Worm (Caenorhabditis elegans): ENCODE measurements around the gene R07C3.13.

- TF ChIP-seq nhr-20 (tag; optimal IDR thresholded peaks at IDR 0.05): no peak
- no peak for TF ChIP-seq ceh-8 (GFP tag; optimal IDR thresholded peaks at IDR 0.05)
These were observed at the start of gene R07C3.13 for ce11 chrII:927331-927730.

Measured in whole organism, L1 larva.